Fruit fly (Drosophila melanogaster): Measurements from ENCODE around the gene CG33494.

CG33494 gene

dm6 chr3R:25489116-25489515 lies 5.8 kb downstream of the CG33494 start (continued):
- TF ChIP-seq vvl (GFP tag; IDR thresholded peaks at IDR 0.05) (peak; percentile 71), wdn (GFP tag; IDR thresholded peaks at IDR 0.05) (no peak; the same call in 1 of the 2 replicates), crc (GFP tag; optimal IDR thresholded peaks at IDR 0.05) (no peak), dysf (GFP tag; IDR thresholded peaks at IDR 0.05) (peak; percentile 57; the same call in 2 of the 3 replicates), row (GFP tag; IDR thresholded peaks at IDR 0.05) (peak; percentile 61; the same call in 2 of the 3 replicates), CG31365 (tag; optimal IDR thresholded peaks at IDR 0.05) (no peak), pita (GFP tag; optimal IDR thresholded peaks at IDR 0.05) (no peak), sim (GFP tag; IDR thresholded peaks at IDR 0.05) (no peak), mld (GFP tag; IDR thresholded peaks at IDR 0.05; ENCODE audit: partially characterized antibody) (no peak), ewg (GFP tag; optimal IDR thresholded peaks at IDR 0.05) (no peak), CG31388 (GFP tag; optimal IDR thresholded peaks at IDR 0.05) (no peak), dimm (GFP tag; IDR thresholded peaks at IDR 0.05) (no peak), Rx (GFP tag; IDR thresholded peaks at IDR 0.05) (no peak), pan (optimal IDR thresholded peaks at IDR 0.05) (no peak), pan (GFP tag; optimal IDR thresholded peaks at IDR 0.05 in 1 of 2, IDR thresholded peaks at IDR 0.05 in 1 of 2) (peak in 1 of 2 experiments; percentile 75), vfl (GFP tag; optimal IDR thresholded peaks at IDR 0.05) (no peak), tx (GFP tag; optimal IDR thresholded peaks at IDR 0.05) (no peak), gfzf (GFP tag; optimal IDR thresholded peaks at IDR 0.05) (no peak), unpg (GFP tag; optimal IDR thresholded peaks at IDR 0.05) (peak; percentile 75), CG16863 (GFP tag; optimal IDR thresholded peaks at IDR 0.05) (no peak), NFAT (GFP tag; IDR thresholded peaks at IDR 0.05) (no peak), CG12769 (tag; optimal IDR thresholded peaks at IDR 0.05) (no peak), CG6254 (GFP tag; optimal IDR thresholded peaks at IDR 0.05) (peak; percentile 49), toy (GFP tag; IDR thresholded peaks at IDR 0.05) (no peak), slbo (GFP tag; IDR thresholded peaks at IDR 0.05) (peak; percentile 24; the same call in 1 of the 2 replicates), unc-4 (GFP tag; IDR thresholded peaks at IDR 0.05; ENCODE audit: partially characterized antibody) (no peak), ash1 (GFP tag; optimal IDR thresholded peaks at IDR 0.05) (no peak), CG1529 (GFP tag; optimal IDR thresholded peaks at IDR 0.05) (no peak), CG34376 (GFP tag; optimal IDR thresholded peaks at IDR 0.05) (no peak), ATbp (GFP tag; optimal IDR thresholded peaks at IDR 0.05) (peak; percentile 66), nom (GFP tag; optimal IDR thresholded peaks at IDR 0.05) (peak; percentile 32), CG10979 (tag; optimal IDR thresholded peaks at IDR 0.05) (peak; percentile 67), bowl (GFP tag; IDR thresholded peaks at IDR 0.05) (no peak), H15 (GFP tag; IDR thresholded peaks at IDR 0.05) (no peak), cas (GFP tag; IDR thresholded peaks at IDR 0.05) (no peak), Antp (GFP tag; optimal IDR thresholded peaks at IDR 0.05) (no peak), slp2 (GFP tag; optimal IDR thresholded peaks at IDR 0.05) (no peak), CG14667 (GFP tag; IDR thresholded peaks at IDR 0.05) (no peak), CG10462 (GFP tag; optimal IDR thresholded peaks at IDR 0.05) (peak; percentile 19), slou (GFP tag; optimal IDR thresholded peaks at IDR 0.05) (no peak), HLH3B (GFP tag; IDR thresholded peaks at IDR 0.05) (peak; percentile 52; the same call in 1 of the 2 replicates), CG11696 (GFP tag; IDR thresholded peaks at IDR 0.05) (0 out of 2 replicates have a peak, but pooled peaks have one; percentile 15), Dip3 (GFP tag; optimal IDR thresholded peaks at IDR 0.05) (no peak), lab (GFP tag; optimal IDR thresholded peaks at IDR 0.05) (peak; percentile 72), CG4282 (GFP tag; optimal IDR thresholded peaks at IDR 0.05) (no peak), h (optimal IDR thresholded peaks at IDR 0.05) (no peak), Mrtf (GFP tag; IDR thresholded peaks at IDR 0.05) (no peak), lilli (GFP tag; optimal IDR thresholded peaks at IDR 0.05) (no peak), sens (GFP tag) (no peak), CG15011 (GFP tag; optimal IDR thresholded peaks at IDR 0.05) (peak; percentile 39), oc (tag; optimal IDR thresholded peaks at IDR 0.05) (no peak), Max (GFP tag; optimal IDR thresholded peaks at IDR 0.05) (peak; percentile 29), vnd (GFP tag; IDR thresholded peaks at IDR 0.05; ENCODE audit: partially characterized antibody) (no peak)
